Fruit fly (Drosophila melanogaster) whole organism, embryonic: ENCODE results near the gene CG8173.

Experiments
- Ada2b ChIP-seq: fragments of 200-800 bp; sonication (Bioruptor generic); IDR thresholded peaks from 2 replicates; pipeline ENCODE4 v1.3.6; 2022; ENCODE audit warnings: missing biosample characterization, missing genetic modification characterization
- C15 ChIP-seq: fragments of 200-800 bp; sonication (Bioruptor generic); IDR thresholded peaks from 3 replicates; pipeline ENCODE4 v1.3.6; 2022; ENCODE audit warnings: missing biosample characterization, missing genetic modification characterization
- CG10366 ChIP-seq: fragments of 200-800 bp; sonication (Bioruptor generic); IDR thresholded peaks from 2 replicates; pipeline ENCODE4 v1.3.6; 2022; ENCODE audit warnings: missing biosample characterization, missing genetic modification characterization
- CG12659 ChIP-seq: fragments of 200-800 bp; sonication (Bioruptor generic); optimal IDR thresholded peaks from 3 replicates; lab custom pipeline; 2017; ENCODE audit warnings: mild to moderate bottlenecking, missing biosample characterization, missing genetic modification reagents, missing genetic modification characterization
- CG12769 ChIP-seq: fragments of 200-800 bp; sonication (Bioruptor generic); optimal IDR thresholded peaks from 2 replicates; lab custom pipeline; 2019; ENCODE audit warnings: missing biosample characterization, mild to moderate bottlenecking, missing genetic modification characterization, moderate library complexity
- CG13424 ChIP-seq: fragments of 200-800 bp; sonication (Bioruptor generic); optimal IDR thresholded peaks from 2 replicates; lab custom pipeline; 2019; ENCODE audit warnings: missing biosample characterization, mild to moderate bottlenecking, missing genetic modification characterization, moderate library complexity
- CG13894 ChIP-seq: fragments of 200-800 bp; sonication (Bioruptor generic); optimal IDR thresholded peaks from 3 replicates; lab custom pipeline; 2018; ENCODE audit warnings: missing biosample characterization, mild to moderate bottlenecking, missing genetic modification characterization, moderate library complexity
- CG16779 ChIP-seq: fragments of 200-800 bp; sonication (Bioruptor generic); IDR thresholded peaks from 2 replicates; pipeline ENCODE4 v1.3.6; 2022; ENCODE audit warnings: missing biosample characterization, missing genetic modification characterization
- CG18011 ChIP-seq: fragments of 200-800 bp; sonication (Bioruptor generic); optimal IDR thresholded peaks from 2 replicates; lab custom pipeline; 2017; ENCODE audit warnings: missing biosample characterization, missing genetic modification characterization, mild to moderate bottlenecking, moderate library complexity, missing genotype
- CG18476 ChIP-seq: fragments of 200-800 bp; sonication (Bioruptor generic); optimal IDR thresholded peaks from 2 replicates; lab custom pipeline; 2016; ENCODE audit warnings: missing biosample characterization, mild to moderate bottlenecking, missing genetic modification characterization
- CG2202 ChIP-seq: fragments of 200-800 bp; sonication (Bioruptor generic); optimal IDR thresholded peaks from 2 replicates; lab custom pipeline; 2018; ENCODE audit warnings: missing biosample characterization, mild to moderate bottlenecking, missing genetic modification characterization
- CG2678 ChIP-seq: fragments of 200-800 bp; sonication (Bioruptor generic); optimal IDR thresholded peaks from 3 replicates; lab custom pipeline; 2019; ENCODE audit warnings: missing biosample characterization, mild to moderate bottlenecking, missing genetic modification characterization, moderate library complexity
- CG31224 ChIP-seq: fragments of 200-800 bp; sonication (Bioruptor generic); IDR thresholded peaks from 2 replicates; pipeline ENCODE4 v1.3.6; 2022; ENCODE audit warnings: missing biosample characterization, missing genetic modification characterization
- CG43689 ChIP-seq: fragments of 200-800 bp; sonication (Bioruptor generic); IDR thresholded peaks from 2 replicates; pipeline ENCODE4 v1.3.6; 2022; ENCODE audit warnings: missing biosample characterization, missing genetic modification characterization
- CG4820 ChIP-seq: fragments of 200-800 bp; sonication (Bioruptor generic); optimal IDR thresholded peaks from 3 replicates; lab custom pipeline; 2016; ENCODE audit warnings: missing biosample characterization, missing genetic modification characterization
- CG5953 ChIP-seq: fragments of 200-800 bp; sonication (Bioruptor generic); IDR thresholded peaks from 2 replicates; pipeline ENCODE4 v1.3.6; 2022; ENCODE audit warnings: missing biosample characterization, missing genetic modification characterization
- CG6689 ChIP-seq: fragments of 200-800 bp; sonication (Bioruptor generic); IDR thresholded peaks from 2 replicates; pipeline ENCODE4 v1.3.6; 2022; ENCODE audit warnings: missing biosample characterization, missing genetic modification characterization
- CG7839 ChIP-seq: fragments of 200-800 bp; sonication (Bioruptor generic); optimal IDR thresholded peaks from 3 replicates; lab custom pipeline; 2018; ENCODE audit warnings: missing biosample characterization, mild to moderate bottlenecking, missing genetic modification characterization, moderate library complexity
- CG8388 ChIP-seq: fragments of 200-800 bp; sonication (Bioruptor generic); optimal IDR thresholded peaks from 2 replicates; lab custom pipeline; 2019; ENCODE audit warnings: missing biosample characterization, mild to moderate bottlenecking, missing genetic modification characterization, moderate library complexity
- CG8944 ChIP-seq: fragments of 200-800 bp; sonication (Bioruptor generic); optimal IDR thresholded peaks from 3 replicates; lab custom pipeline; 2016; ENCODE audit warnings: missing biosample characterization, missing genetic modification characterization
- CG9727 ChIP-seq: fragments of 200-800 bp; sonication (Bioruptor generic); optimal IDR thresholded peaks from 3 replicates; lab custom pipeline; 2017; ENCODE audit warnings: missing biosample characterization, mild to moderate bottlenecking, missing genetic modification characterization
- Dll ChIP-seq: fragments of 200-800 bp; sonication (Bioruptor generic); IDR thresholded peaks from 4 replicates; pipeline ENCODE4 v1.3.6; 2022; ENCODE audit warnings: missing biosample characterization, missing genetic modification characterization; ENCODE audit not compliant: partially characterized antibody
- E2f2 ChIP-seq: fragments of 200-800 bp; sonication (Bioruptor generic); IDR thresholded peaks from 2 replicates; pipeline ENCODE4 v1.3.6; 2022; ENCODE audit warnings: missing biosample characterization, missing genetic modification characterization
- Hand ChIP-seq: fragments of 200-800 bp; sonication (Bioruptor generic); optimal IDR thresholded peaks from 2 replicates; lab custom pipeline; 2017; ENCODE audit warnings: mild to moderate bottlenecking, missing biosample characterization, missing genetic modification reagents, missing genetic modification characterization
- HmgD ChIP-seq: fragments of 200-800 bp; sonication (Bioruptor generic); optimal IDR thresholded peaks from 3 replicates; lab custom pipeline; 2016; ENCODE audit warnings: missing biosample characterization, missing genetic modification characterization
- Kr ChIP-seq: fragments of 200-800 bp; sonication (Bioruptor generic); optimal IDR thresholded peaks from 2 replicates; lab custom pipeline; 2017; ENCODE audit warnings: missing biosample characterization, mild to moderate bottlenecking, missing genetic modification characterization
- Max ChIP-seq: fragments of 200-800 bp; sonication (Bioruptor generic); optimal IDR thresholded peaks from 2 replicates; lab custom pipeline; 2016; ENCODE audit warnings: missing biosample characterization, mild to moderate bottlenecking, missing genetic modification characterization
- Mrtf ChIP-seq: fragments of 200-800 bp; sonication (Bioruptor generic); IDR thresholded peaks from 3 replicates; pipeline ENCODE4 v1.3.6; 2022; ENCODE audit warnings: missing biosample characterization, missing genetic modification characterization
- Nf-YA ChIP-seq: fragments of 200-800 bp; sonication (Bioruptor generic); IDR thresholded peaks from 2 replicates; pipeline ENCODE4 v1.3.6; 2022; ENCODE audit warnings: missing biosample characterization, missing genetic modification characterization
- Pdp1 ChIP-seq, 2 experiments: fragments of 200-800 bp; sonication (Bioruptor generic); optimal IDR thresholded peaks; 3 replicates each; lab custom pipeline; 2016; ENCODE audit warnings: missing biosample characterization in 2 of 2, missing genetic modification characterization in 2 of 2, mild to moderate bottlenecking in 1 of 2, moderate library complexity in 1 of 2
- Ptx1 ChIP-seq: fragments of 200-800 bp; sonication (Bioruptor generic); IDR thresholded peaks from 2 replicates; pipeline ENCODE4 v1.3.6; 2022; ENCODE audit warnings: missing biosample characterization, missing genetic modification characterization
- Rfx ChIP-seq: fragments of 200-800 bp; sonication (Bioruptor generic); IDR thresholded peaks from 2 replicates; pipeline ENCODE4 v1.3.6; 2022; ENCODE audit warnings: missing biosample characterization, missing genetic modification characterization
- Xrp1 ChIP-seq: fragments of 200-800 bp; sonication (Bioruptor generic); IDR thresholded peaks from 2 replicates; pipeline ENCODE4 v1.3.6; 2022; ENCODE audit warnings: missing biosample characterization, missing genetic modification characterization
- cad ChIP-seq: fragments of >200 bp; optimal IDR thresholded peaks from 2 replicates; lab custom pipeline; 2017; ENCODE audit warnings: missing biosample characterization, missing genetic modification characterization
- chm ChIP-seq: fragments of 200-800 bp; sonication (Bioruptor generic); IDR thresholded peaks from 2 replicates; pipeline ENCODE4 v1.3.6; 2022; ENCODE audit warnings: missing biosample characterization, missing genetic modification characterization
- crc ChIP-seq: fragments of 200-800 bp; sonication (Bioruptor generic); optimal IDR thresholded peaks from 2 replicates; lab custom pipeline; 2016; ENCODE audit warnings: missing biosample characterization, missing genetic modification characterization
- crp ChIP-seq, 2 experiments: fragments of 200-800 bp; sonication (Bioruptor generic); optimal IDR thresholded peaks; 2 replicates in 1 of 2; 3 replicates in 1 of 2; lab custom pipeline; 2017; ENCODE audit warnings: missing biosample characterization in 2 of 2, missing genetic modification characterization in 2 of 2, mild to moderate bottlenecking in 1 of 2, moderate library complexity in 1 of 2
- fd64A ChIP-seq: fragments of 200-800 bp; sonication (Bioruptor generic); optimal IDR thresholded peaks from 3 replicates; lab custom pipeline; 2018; ENCODE audit warnings: missing biosample characterization, mild to moderate bottlenecking, missing genetic modification characterization
- fu2 ChIP-seq: fragments of 200-800 bp; sonication (Bioruptor generic); optimal IDR thresholded peaks from 2 replicates; lab custom pipeline; 2016; ENCODE audit warnings: missing biosample characterization, missing genetic modification characterization
- jing ChIP-seq: fragments of 200-800 bp; sonication (Bioruptor generic); optimal IDR thresholded peaks from 2 replicates; lab custom pipeline; 2018; ENCODE audit warnings: missing biosample characterization, mild to moderate bottlenecking, missing genetic modification characterization
- lmd ChIP-seq: fragments of 200-800 bp; sonication (Bioruptor generic); IDR thresholded peaks from 2 replicates; pipeline ENCODE4 v1.3.6; 2022; ENCODE audit warnings: missing biosample characterization, missing genetic modification characterization
- pan ChIP-seq, 4 experiments: fragments of >200 bp in 3 of 4; fragments of 200-800 bp in 1 of 4; sonication (Bioruptor generic) in 1 of 4; optimal IDR thresholded peaks in 3 of 4; IDR thresholded peaks in 1 of 4; 2 replicates each; pipeline versions ENCODE4 v1.3.6 to Lab custom; 2017 to 2022; ENCODE audit warnings: missing biosample characterization in 2 of 4, missing genetic modification characterization in 2 of 4, mixed read lengths in 1 of 4
- prd ChIP-seq, 3 experiments: fragments of >200 bp in 2 of 3; fragments of 200-800 bp in 1 of 3; sonication (Bioruptor generic) in 1 of 3; optimal IDR thresholded peaks in 2 of 3; IDR thresholded peaks in 1 of 3; 2 replicates in 2 of 3; 3 replicates in 1 of 3; pipeline versions ENCODE4 v1.3.6 to Lab custom; 2017 to 2022; ENCODE audit warnings: missing biosample characterization in 1 of 3, missing genetic modification characterization in 1 of 3
- row ChIP-seq: fragments of 200-800 bp; sonication (Bioruptor generic); IDR thresholded peaks from 3 replicates; pipeline ENCODE4 v1.3.6; 2022; ENCODE audit warnings: missing biosample characterization, missing genetic modification characterization
- run ChIP-seq: fragments of 200-800 bp; sonication (Bioruptor generic); optimal IDR thresholded peaks from 3 replicates; lab custom pipeline; 2018; ENCODE audit warnings: missing biosample characterization, mild to moderate bottlenecking, missing genetic modification characterization
- sens ChIP-seq: fragments of 200-800 bp; sonication (Bioruptor generic); peaks from one replicate; lab custom pipeline; 2016; ENCODE audit warnings: missing biosample characterization, missing genetic modification characterization
- slbo ChIP-seq: fragments of 200-800 bp; sonication (Bioruptor generic); IDR thresholded peaks from 2 replicates; pipeline ENCODE4 v1.3.6; 2022; ENCODE audit warnings: missing biosample characterization, missing genetic modification characterization
- vfl ChIP-seq: fragments of 200-800 bp; sonication (Bioruptor generic); optimal IDR thresholded peaks from 2 replicates; lab custom pipeline; 2016; ENCODE audit warnings: missing biosample characterization, missing genetic modification characterization
- vvl ChIP-seq: fragments of 200-800 bp; sonication (Bioruptor generic); IDR thresholded peaks from 2 replicates; pipeline ENCODE4 v1.3.6; 2022; ENCODE audit warnings: missing biosample characterization, missing genetic modification characterization

The CG8173 gene

dm6 chrX:17726551-17727180 lies 17.2 kb upstream of the CG8173 start (continued):
- TF ChIP-seq Dll (GFP tag; lab: Robert Waterston, UW) (no peak), jing (GFP tag; lab: Kevin White, UChicago) (no peak), CG4820 (no peak), CG12659 (GFP tag; lab: Kevin White, UChicago) (no peak), fu2 (GFP tag; lab: Kevin White, UChicago) (no peak), Max (GFP tag; lab: Kevin White, UChicago) (peak; percentile 19), CG7839 (tag; lab: Kevin White, UChicago) (peak; percentile 23), CG2678 (tag; lab: Kevin White, UChicago) (peak; percentile 61), CG13424 (tag; lab: Kevin White, UChicago) (peak; percentile 55), CG16779 (GFP tag; lab: Robert Waterston, UW) (no peak), crp (GFP tag; optimal IDR thresholded peaks at IDR 0.05; lab: Kevin White, UChicago) (no peak), E2f2 (GFP tag; lab: Robert Waterston, UW) (peak; percentile 17; the same call in 1 of the 2 replicates), Hand (GFP tag; lab: Kevin White, UChicago) (no peak), CG6689 (GFP tag; lab: Robert Waterston, UW) (peak; percentile 46), CG13894 (no peak), vvl (GFP tag; lab: Robert Waterston, UW) (peak; percentile 63; the same call in 1 of the 2 replicates), cad (GFP tag; lab: Kevin White, UChicago) (no peak), CG9727 (GFP tag; lab: Kevin White, UChicago) (peak; percentile 31), Pdp1 (GFP tag; optimal IDR thresholded peaks at IDR 0.05; lab: Kevin White, UChicago) (no peak), run (no peak), chm (GFP tag; lab: Robert Waterston, UW) (no peak), CG8944 (GFP tag; lab: Kevin White, UChicago) (no peak), CG5953 (GFP tag; lab: Robert Waterston, UW) (no peak), crc (GFP tag; lab: Kevin White, UChicago) (no peak), slbo (GFP tag; lab: Robert Waterston, UW) (peak; percentile 31; the same call in 1 of the 2 replicates), CG18011 (no peak), CG18476 (peak; percentile 26), Kr (GFP tag; lab: Kevin White, UChicago) (no peak), sens (GFP tag; lab: Kevin White, UChicago) (peak; percentile 85), lmd (GFP tag; lab: Robert Waterston, UW) (peak; percentile 30; the same call in 1 of the 2 replicates), Xrp1 (peak; percentile 49; the same call in 1 of the 2 replicates), CG10366 (GFP tag; lab: Robert Waterston, UW) (peak; percentile 43; the same call in 1 of the 2 replicates), CG31224 (GFP tag; lab: Robert Waterston, UW) (no peak), CG12769 (tag; lab: Kevin White, UChicago) (no peak), Ada2b (peak; percentile 38; the same call in 1 of the 2 replicates), C15 (GFP tag; lab: Robert Waterston, UW) (no peak), fd64A (GFP tag; lab: Kevin White, UChicago) (no peak), row (GFP tag; lab: Robert Waterston, UW) (peak; percentile 51; the same call in 2 of the 3 replicates), CG43689 (no peak), prd (optimal IDR thresholded peaks at IDR 0.05; lab: Kevin White, UChicago) (no peak), prd (GFP tag; IDR thresholded peaks at IDR 0.05; lab: Robert Waterston, UW) (peak; percentile 44; the same call in 1 of the 3 replicates), CG2202 (tag; lab: Kevin White, UChicago) (no peak), pan (optimal IDR thresholded peaks at IDR 0.05; lab: Kevin White, UChicago) (no peak), pan (GFP tag; optimal IDR thresholded peaks at IDR 0.05 in 1 of 2, IDR thresholded peaks at IDR 0.05 in 1 of 2) (peak in 1 of 2 experiments; percentile 53), Mrtf (GFP tag; lab: Robert Waterston, UW) (no peak), CG8388 (GFP tag; lab: Kevin White, UChicago) (no peak), vfl (GFP tag; lab: Kevin White, UChicago) (no peak), Nf-YA (GFP tag; lab: Robert Waterston, UW) (no peak), HmgD (GFP tag; lab: Kevin White, UChicago) (no peak), Rfx (GFP tag; lab: Robert Waterston, UW) (peak; percentile 41), Ptx1 (GFP tag; lab: Robert Waterston, UW) (peak; percentile 49)
